Fruit fly (Drosophila melanogaster) whole organism, embryonic: ENCODE results near the gene CG7377.

Experiments
- BEAF-32 ChIP-seq: fragments of 200-800 bp; sonication (Bioruptor generic); optimal IDR thresholded peaks from 3 replicates; lab custom pipeline; 2017; ENCODE audit warnings: missing biosample characterization, missing genetic modification characterization, mild to moderate bottlenecking, moderate library complexity, missing genetic modification reagents
- CG11398 ChIP-seq: fragments of 200-800 bp; sonication (Bioruptor generic); optimal IDR thresholded peaks from 2 replicates; lab custom pipeline; 2016; ENCODE audit warnings: missing biosample characterization, missing genetic modification characterization
- CG12236 ChIP-seq: fragments of 200-800 bp; sonication (Bioruptor generic); optimal IDR thresholded peaks from 2 replicates; lab custom pipeline; 2016; ENCODE audit warnings: missing biosample characterization, missing genetic modification characterization
- CG13287 ChIP-seq: fragments of 200-800 bp; sonication (Bioruptor generic); IDR thresholded peaks from 2 replicates; pipeline ENCODE4 v1.3.6; 2022; ENCODE audit warnings: missing biosample characterization, missing genetic modification characterization; ENCODE audit not compliant: partially characterized antibody
- CG15514 ChIP-seq: fragments of 200-800 bp; sonication (Bioruptor generic); optimal IDR thresholded peaks from 3 replicates; lab custom pipeline; 2017; ENCODE audit warnings: missing biosample characterization, missing genetic modification characterization, mild to moderate bottlenecking, moderate library complexity, missing genetic modification reagents
- CG17568 ChIP-seq: fragments of 200-800 bp; sonication (Bioruptor generic); optimal IDR thresholded peaks from 2 replicates; lab custom pipeline; 2018; ENCODE audit warnings: missing biosample characterization, mild to moderate bottlenecking, missing genetic modification characterization, moderate library complexity
- CG18011 ChIP-seq: fragments of 200-800 bp; sonication (Bioruptor generic); optimal IDR thresholded peaks from 2 replicates; lab custom pipeline; 2017; ENCODE audit warnings: missing biosample characterization, missing genetic modification characterization, mild to moderate bottlenecking, moderate library complexity, missing genotype
- CG2116 ChIP-seq: fragments of 200-800 bp; sonication (Bioruptor generic); optimal IDR thresholded peaks from 3 replicates; lab custom pipeline; 2018; ENCODE audit warnings: missing biosample characterization, mild to moderate bottlenecking, missing genetic modification characterization
- CG3163 ChIP-seq: fragments of 200-800 bp; sonication (Bioruptor generic); optimal IDR thresholded peaks from 3 replicates; lab custom pipeline; 2016; ENCODE audit warnings: missing biosample characterization, missing genetic modification characterization
- CG4617 ChIP-seq: fragments of 200-800 bp; sonication (Bioruptor generic); optimal IDR thresholded peaks from 3 replicates; lab custom pipeline; 2016; ENCODE audit warnings: missing biosample characterization, missing genetic modification characterization, borderline replicate concordance
- CG7357 ChIP-seq: fragments of 200-800 bp; sonication (Bioruptor generic); IDR thresholded peaks from 3 replicates; pipeline ENCODE4 v1.3.6; 2022; ENCODE audit warnings: missing biosample characterization, missing genetic modification characterization
- CG7928 ChIP-seq: fragments of 200-800 bp; sonication (Bioruptor generic); optimal IDR thresholded peaks from 2 replicates; lab custom pipeline; 2017; ENCODE audit warnings: missing biosample characterization, mild to moderate bottlenecking, missing genetic modification characterization
- CG7963 ChIP-seq: fragments of 200-800 bp; sonication (Bioruptor generic); IDR thresholded peaks from 3 replicates; pipeline ENCODE4 v1.3.6; 2022; ENCODE audit warnings: missing biosample characterization, missing genetic modification characterization; ENCODE audit not compliant: partially characterized antibody
- CG8944 ChIP-seq: fragments of 200-800 bp; sonication (Bioruptor generic); optimal IDR thresholded peaks from 3 replicates; lab custom pipeline; 2016; ENCODE audit warnings: missing biosample characterization, missing genetic modification characterization
- CHES-1-like ChIP-seq: fragments of 200-800 bp; sonication (Bioruptor generic); optimal IDR thresholded peaks from 2 replicates; lab custom pipeline; 2016; ENCODE audit warnings: missing biosample characterization, missing genetic modification characterization
- CkIIα-i1 ChIP-seq: fragments of 200-800 bp; sonication (Bioruptor generic); IDR thresholded peaks from 2 replicates; pipeline ENCODE4 v1.3.6; 2022; ENCODE audit warnings: missing biosample characterization, missing genetic modification characterization
- Dad ChIP-seq: fragments of 200-800 bp; sonication (Bioruptor generic); optimal IDR thresholded peaks from 3 replicates; lab custom pipeline; 2016; ENCODE audit warnings: missing biosample characterization, missing genetic modification characterization
- Dek ChIP-seq: fragments of 200-800 bp; sonication (Bioruptor generic); optimal IDR thresholded peaks from 3 replicates; lab custom pipeline; 2019; ENCODE audit warnings: missing biosample characterization, mild to moderate bottlenecking, missing genetic modification characterization, moderate library complexity
- Doc2 ChIP-seq: fragments of 200-800 bp; sonication (Bioruptor generic); IDR thresholded peaks from 2 replicates; pipeline ENCODE4 v1.3.6; 2022; ENCODE audit warnings: missing biosample characterization, missing genetic modification characterization
- Dref ChIP-seq: fragments of 200-800 bp; sonication (Bioruptor generic); IDR thresholded peaks from 2 replicates; pipeline ENCODE4 v1.3.6; 2022; ENCODE audit warnings: missing biosample characterization, missing genetic modification characterization
- Elba2 ChIP-seq: fragments of 200-800 bp; sonication (Bioruptor generic); optimal IDR thresholded peaks from 3 replicates; lab custom pipeline; 2016; ENCODE audit warnings: missing biosample characterization, missing genetic modification characterization
- Fer1 ChIP-seq: fragments of 200-800 bp; sonication (Bioruptor generic); optimal IDR thresholded peaks from 2 replicates; lab custom pipeline; 2017; ENCODE audit warnings: missing biosample characterization, mild to moderate bottlenecking, missing genetic modification characterization
- Gsc ChIP-seq: fragments of 200-800 bp; sonication (Bioruptor generic); IDR thresholded peaks from 2 replicates; pipeline ENCODE4 v1.3.6; 2022; ENCODE audit warnings: missing biosample characterization, missing genetic modification characterization
- HLH4C ChIP-seq: fragments of 200-800 bp; sonication (Bioruptor generic); IDR thresholded peaks from 3 replicates; pipeline ENCODE4 v1.3.6; 2022; ENCODE audit warnings: missing biosample characterization, missing genetic modification characterization; ENCODE audit not compliant: partially characterized antibody
- Hey ChIP-seq: fragments of 200-800 bp; sonication (Bioruptor generic); optimal IDR thresholded peaks from 3 replicates; lab custom pipeline; 2018; ENCODE audit warnings: missing biosample characterization, mild to moderate bottlenecking, missing genetic modification characterization
- Lpt ChIP-seq: fragments of >200 bp; optimal IDR thresholded peaks from 2 replicates; lab custom pipeline; 2018; ENCODE audit warnings: missing biosample characterization, missing genetic modification characterization
- MESR4 ChIP-seq: fragments of 200-800 bp; sonication (Bioruptor generic); optimal IDR thresholded peaks from 2 replicates; lab custom pipeline; 2018; ENCODE audit warnings: missing biosample characterization, mild to moderate bottlenecking, missing genetic modification characterization, moderate library complexity
- Mad ChIP-seq: fragments of 200-800 bp; sonication (Bioruptor generic); optimal IDR thresholded peaks from 2 replicates; lab custom pipeline; 2016; ENCODE audit warnings: missing biosample characterization, missing genetic modification characterization
- NC2α ChIP-seq: fragments of 200-800 bp; sonication (Bioruptor generic); optimal IDR thresholded peaks from 2 replicates; lab custom pipeline; 2016; ENCODE audit warnings: missing biosample characterization, missing genetic modification characterization
- Opbp ChIP-seq: fragments of 200-800 bp; sonication (Bioruptor generic); IDR thresholded peaks from 3 replicates; pipeline ENCODE4 v1.3.6; 2022; ENCODE audit warnings: missing biosample characterization, missing genetic modification characterization; ENCODE audit not compliant: partially characterized antibody
- Ravus ChIP-seq: fragments of 200-800 bp; sonication (Bioruptor generic); IDR thresholded peaks from 2 replicates; pipeline ENCODE4 v1.3.6; 2022; ENCODE audit warnings: missing biosample characterization, missing genetic modification characterization
- Sry-δ ChIP-seq: fragments of 200-800 bp; sonication (Bioruptor generic); optimal IDR thresholded peaks from 2 replicates; lab custom pipeline; 2016; ENCODE audit warnings: missing biosample characterization, missing genetic modification characterization
- Ssrp ChIP-seq: fragments of 200-800 bp; sonication (Bioruptor generic); optimal IDR thresholded peaks from 2 replicates; lab custom pipeline; 2018; ENCODE audit warnings: missing biosample characterization, mild to moderate bottlenecking, missing genetic modification characterization, moderate library complexity
- YL-1 ChIP-seq: fragments of 200-800 bp; sonication (Bioruptor generic); optimal IDR thresholded peaks from 3 replicates; lab custom pipeline; 2017; ENCODE audit warnings: missing biosample characterization, mild to moderate bottlenecking, missing genetic modification characterization
- caup ChIP-seq: fragments of 200-800 bp; sonication (Bioruptor generic); optimal IDR thresholded peaks from 3 replicates; lab custom pipeline; 2017; ENCODE audit warnings: missing biosample characterization, mild to moderate bottlenecking, missing genetic modification characterization, moderate library complexity; ENCODE audit not compliant: severe bottlenecking
- chm ChIP-seq: fragments of 200-800 bp; sonication (Bioruptor generic); IDR thresholded peaks from 2 replicates; pipeline ENCODE4 v1.3.6; 2022; ENCODE audit warnings: missing biosample characterization, missing genetic modification characterization
- fd102C ChIP-seq: fragments of 200-800 bp; sonication (Bioruptor generic); optimal IDR thresholded peaks from 2 replicates; lab custom pipeline; 2018; ENCODE audit warnings: missing biosample characterization, mild to moderate bottlenecking, missing genetic modification characterization, moderate library complexity
- gce ChIP-seq: fragments of 200-800 bp; sonication (Bioruptor generic); IDR thresholded peaks from 3 replicates; pipeline ENCODE4 v1.3.6; 2022; ENCODE audit warnings: missing biosample characterization, missing genetic modification characterization
- gsb ChIP-seq: fragments of 200-800 bp; sonication (Bioruptor generic); IDR thresholded peaks from 2 replicates; pipeline ENCODE4 v1.3.6; 2022; ENCODE audit warnings: missing biosample characterization, missing genetic modification characterization
- inv ChIP-seq: fragments of 200-800 bp; sonication (Bioruptor generic); IDR thresholded peaks from 2 replicates; pipeline ENCODE4 v1.3.6; 2022; ENCODE audit warnings: missing biosample characterization, missing genetic modification characterization; ENCODE audit not compliant: partially characterized antibody
- nerfin-1 ChIP-seq: fragments of 200-800 bp; sonication (Bioruptor generic); optimal IDR thresholded peaks from 3 replicates; lab custom pipeline; 2019; ENCODE audit warnings: missing biosample characterization, mild to moderate bottlenecking, missing genetic modification characterization, moderate library complexity
- phol ChIP-seq: fragments of 200-800 bp; sonication (Bioruptor generic); optimal IDR thresholded peaks from 3 replicates; lab custom pipeline; 2018; ENCODE audit warnings: missing biosample characterization, mild to moderate bottlenecking, missing genetic modification characterization, moderate library complexity
- pzg ChIP-seq: fragments of 200-800 bp; sonication (Bioruptor generic); optimal IDR thresholded peaks from 3 replicates; lab custom pipeline; 2018; ENCODE audit warnings: missing biosample characterization, mild to moderate bottlenecking, missing genetic modification characterization, moderate library complexity
- schlank ChIP-seq: fragments of 200-800 bp; sonication (Bioruptor generic); optimal IDR thresholded peaks from 2 replicates; lab custom pipeline; 2018; ENCODE audit warnings: missing biosample characterization, mild to moderate bottlenecking, missing genetic modification characterization
- slbo ChIP-seq: fragments of 200-800 bp; sonication (Bioruptor generic); IDR thresholded peaks from 2 replicates; pipeline ENCODE4 v1.3.6; 2022; ENCODE audit warnings: missing biosample characterization, missing genetic modification characterization
- so ChIP-seq: fragments of 200-800 bp; sonication (Bioruptor generic); IDR thresholded peaks from 3 replicates; pipeline ENCODE4 v1.3.6; 2022; ENCODE audit warnings: missing biosample characterization, missing genetic modification characterization
- sug ChIP-seq: fragments of 200-800 bp; optimal IDR thresholded peaks from 2 replicates; lab custom pipeline; 2019; ENCODE audit warnings: missing biosample characterization, mild to moderate bottlenecking, missing genetic modification characterization, moderate library complexity
- tio ChIP-seq: fragments of 200-800 bp; sonication (Bioruptor generic); optimal IDR thresholded peaks from 2 replicates; lab custom pipeline; 2017; ENCODE audit warnings: missing biosample characterization, missing genetic modification characterization, inconsistent platforms
- unc-4 ChIP-seq: fragments of 200-800 bp; sonication (Bioruptor generic); IDR thresholded peaks from 2 replicates; pipeline ENCODE4 v1.3.6; 2022; ENCODE audit warnings: missing biosample characterization, missing genetic modification characterization; ENCODE audit not compliant: partially characterized antibody

CG7377 gene

dm6 chr3L:11627819-11628483, 38.5 kb downstream of the CG7377 start, which contains the start of gene Apt1 (continued):
- TF ChIP-seq CG12236 (GFP tag; lab: Kevin White, UChicago): no peak
- TF ChIP-seq fd102C (GFP tag; lab: Kevin White, UChicago): no peak
- TF ChIP-seq pzg (GFP tag; lab: Kevin White, UChicago): peak; percentile 81
- TF ChIP-seq Mad: no peak
- no peak for TF ChIP-seq Ssrp (tag; lab: Kevin White, UChicago)
- no peak for TF ChIP-seq CG7928
- TF ChIP-seq nerfin-1: no peak
- no peak for TF ChIP-seq chm (GFP tag; lab: Robert Waterston, UW)
- TF ChIP-seq Sry-δ (GFP tag; lab: Kevin White, UChicago): peak; percentile 94
- no peak; the same call in 1 of the 2 replicates for TF ChIP-seq slbo
- TF ChIP-seq Dek: no peak
- peak; percentile 97 for TF ChIP-seq CG13287
- no peak for TF ChIP-seq CHES-1-like (GFP tag; lab: Kevin White, UChicago)
- TF ChIP-seq sug (tag; lab: Kevin White, UChicago): peak; percentile 18
- peak; percentile 76 for TF ChIP-seq MESR4 (GFP tag; lab: Kevin White, UChicago)
- TF ChIP-seq unc-4 (GFP tag; lab: Robert Waterston, UW): peak; percentile 94
- peak; percentile 96 for TF ChIP-seq HLH4C (GFP tag; lab: Robert Waterston, UW)
- peak; percentile 95 for TF ChIP-seq Dref (GFP tag; lab: Robert Waterston, UW)
- no peak for TF ChIP-seq NC2α (GFP tag; lab: Kevin White, UChicago)
- no peak for TF ChIP-seq schlank
- TF ChIP-seq CG8944 (GFP tag; lab: Kevin White, UChicago): no peak
- TF ChIP-seq Elba2 (GFP tag; lab: Kevin White, UChicago): no peak
- TF ChIP-seq YL-1 (GFP tag; lab: Kevin White, UChicago): peak; percentile 27
- TF ChIP-seq tio (GFP tag; lab: Kevin White, UChicago): no peak
- no peak for TF ChIP-seq gce
- peak; percentile 21 for TF ChIP-seq phol (tag; lab: Kevin White, UChicago)
- peak; percentile 93 for TF ChIP-seq inv
- no peak for TF ChIP-seq CG3163 (GFP tag; lab: Kevin White, UChicago)
- no peak for TF ChIP-seq CG17568
- TF ChIP-seq Gsc (GFP tag; lab: Robert Waterston, UW): no peak
- peak; percentile 97 for TF ChIP-seq Opbp
- TF ChIP-seq CG2116 (GFP tag; lab: Kevin White, UChicago): peak; percentile 65
- TF ChIP-seq CG4617 (GFP tag; lab: Kevin White, UChicago): peak; percentile 41
- TF ChIP-seq caup (GFP tag; lab: Kevin White, UChicago): no peak
- TF ChIP-seq CG11398 (GFP tag; lab: Kevin White, UChicago): no peak
- peak; percentile 91 for TF ChIP-seq BEAF-32
- TF ChIP-seq Hey (tag; lab: Kevin White, UChicago): no peak
- TF ChIP-seq CG18011 (GFP tag; lab: Kevin White, UChicago): no peak
- no peak for TF ChIP-seq so
- peak; percentile 65 for TF ChIP-seq CG15514
- TF ChIP-seq Dad: no peak
- no peak for TF ChIP-seq Doc2 (GFP tag; lab: Robert Waterston, UW)
- peak; percentile 96 for TF ChIP-seq CG7963 (GFP tag; lab: Robert Waterston, UW)
- no peak for TF ChIP-seq Ravus
- TF ChIP-seq CG7357 (GFP tag; lab: Robert Waterston, UW): no peak
- no peak for TF ChIP-seq CkIIα-i1
- TF ChIP-seq gsb: no peak
- peak; percentile 1 for TF ChIP-seq Fer1
- TF ChIP-seq Lpt: no peak
